Fruit fly (Drosophila melanogaster): ENCODE results near the gene vri.
A peak's percentile ranks its signal among the peaks of the same experiment; 100 is the strongest.

vri gene

DNA sequence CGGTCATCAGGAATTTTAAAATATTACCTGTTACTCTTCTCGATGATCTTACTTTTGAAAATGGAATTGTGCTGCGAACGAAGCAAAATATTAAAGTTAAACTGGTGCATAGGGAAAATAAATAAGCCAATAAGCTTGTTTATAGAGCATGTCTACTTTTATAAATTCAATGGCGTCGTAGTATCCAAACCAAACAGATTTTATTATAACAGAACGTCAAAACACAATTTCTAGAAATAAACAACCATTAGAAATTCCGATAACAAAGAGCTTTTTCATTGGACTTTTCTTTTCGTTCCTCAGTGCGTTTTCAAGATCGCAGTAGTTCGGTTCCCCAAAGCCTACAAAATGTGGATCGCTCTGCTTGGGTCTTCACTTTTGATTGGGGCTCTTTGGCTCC is 20.5 kb upstream of the vri start, which contains the start of gene Cyp4ac3:
TSS of gene Cyp4ac3 (plus strand) at position 301 of the 400 bp plus-strand sequence.
- TF ChIP-seq CG7368 (GFP tag; optimal IDR thresholded peaks at IDR 0.05) = no peak
- TF ChIP-seq CG32006 (GFP tag; optimal IDR thresholded peaks at IDR 0.05) = no peak
- TF ChIP-seq Gug (GFP tag; IDR thresholded peaks at IDR 0.05) = no peak
- no peak for TF ChIP-seq Eip93F (GFP tag; optimal IDR thresholded peaks at IDR 0.05)
- no peak for TF ChIP-seq CG11902 (GFP tag; optimal IDR thresholded peaks at IDR 0.05)

DNA sequence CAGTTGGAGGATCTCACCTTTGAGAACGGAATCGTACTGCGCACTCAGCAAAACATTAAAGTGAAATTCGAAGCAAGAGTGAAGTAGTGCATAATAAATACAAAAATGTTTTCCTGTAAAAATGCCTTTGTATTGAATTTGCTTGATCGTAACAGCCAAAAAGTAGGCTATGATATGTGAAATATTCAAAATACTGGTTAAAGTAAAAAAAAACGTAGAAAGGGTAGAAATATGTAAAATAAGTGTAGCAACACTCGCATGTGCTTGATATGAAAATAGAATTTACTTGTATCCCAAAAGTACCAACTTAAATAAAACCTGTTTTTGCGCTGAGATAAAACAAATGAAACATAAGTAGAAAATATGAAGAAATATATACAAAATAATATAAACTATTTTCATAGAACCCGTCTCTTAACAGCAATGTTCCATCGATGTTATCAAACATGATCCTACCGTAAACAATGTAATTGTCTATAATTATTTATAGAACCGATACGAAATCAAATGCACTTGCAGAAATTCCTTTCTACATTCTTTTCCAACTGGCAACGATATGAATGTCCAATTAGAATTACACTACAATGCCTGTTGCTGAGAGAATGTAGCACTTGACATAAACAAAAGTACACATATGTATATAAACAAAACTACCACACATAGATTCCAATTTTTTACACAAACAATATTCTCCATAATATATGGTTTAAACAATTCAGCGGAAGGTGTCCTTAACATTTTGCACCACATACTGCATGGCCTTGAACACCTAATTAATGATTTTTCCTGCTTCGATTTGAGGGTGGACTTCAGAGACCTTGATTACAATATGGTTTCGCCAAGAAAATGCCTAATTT is 18.3 kb upstream of the vri start:
- TF ChIP-seq net (GFP tag; optimal IDR thresholded peaks at IDR 0.05) (no peak), Ets96B (tag; optimal IDR thresholded peaks at IDR 0.05) (peak; percentile 9), CG15336 (GFP tag; IDR thresholded peaks at IDR 0.05) (peak; percentile 18; the same call in 1 of the 2 replicates), topi (GFP tag; optimal IDR thresholded peaks at IDR 0.05) (peak; percentile 4), Sox14 (GFP tag; optimal IDR thresholded peaks at IDR 0.05) (peak; percentile 19), CG7368 (GFP tag; optimal IDR thresholded peaks at IDR 0.05) (no peak), dsx (GFP tag; optimal IDR thresholded peaks at IDR 0.05; ENCODE audit: poor library complexity, severe bottlenecking) (peak; percentile 77), esn (GFP tag; optimal IDR thresholded peaks at IDR 0.05) (peak; percentile 10), cyc (GFP tag; optimal IDR thresholded peaks at IDR 0.05) (no peak), Hr4 (GFP tag; optimal IDR thresholded peaks at IDR 0.05) (peak; percentile 29), Eip78C (GFP tag) (peak; percentile 68), Met (GFP tag; optimal IDR thresholded peaks at IDR 0.05) (peak; percentile 6)

- TF ChIP-seq esn (GFP tag; optimal IDR thresholded peaks at IDR 0.05) = no peak
- peak; percentile 77 for TF ChIP-seq fkh (GFP tag; optimal IDR thresholded peaks at IDR 0.05)
- TF ChIP-seq Eip93F (GFP tag; optimal IDR thresholded peaks at IDR 0.05) = peak; percentile 28
These were observed 17.7 kb upstream of the vri start, which contains the start of gene tkv for dm6 chr2L:5271081-5271480. tkv (minus strand) TSS chr2L:5271384.

DNA sequence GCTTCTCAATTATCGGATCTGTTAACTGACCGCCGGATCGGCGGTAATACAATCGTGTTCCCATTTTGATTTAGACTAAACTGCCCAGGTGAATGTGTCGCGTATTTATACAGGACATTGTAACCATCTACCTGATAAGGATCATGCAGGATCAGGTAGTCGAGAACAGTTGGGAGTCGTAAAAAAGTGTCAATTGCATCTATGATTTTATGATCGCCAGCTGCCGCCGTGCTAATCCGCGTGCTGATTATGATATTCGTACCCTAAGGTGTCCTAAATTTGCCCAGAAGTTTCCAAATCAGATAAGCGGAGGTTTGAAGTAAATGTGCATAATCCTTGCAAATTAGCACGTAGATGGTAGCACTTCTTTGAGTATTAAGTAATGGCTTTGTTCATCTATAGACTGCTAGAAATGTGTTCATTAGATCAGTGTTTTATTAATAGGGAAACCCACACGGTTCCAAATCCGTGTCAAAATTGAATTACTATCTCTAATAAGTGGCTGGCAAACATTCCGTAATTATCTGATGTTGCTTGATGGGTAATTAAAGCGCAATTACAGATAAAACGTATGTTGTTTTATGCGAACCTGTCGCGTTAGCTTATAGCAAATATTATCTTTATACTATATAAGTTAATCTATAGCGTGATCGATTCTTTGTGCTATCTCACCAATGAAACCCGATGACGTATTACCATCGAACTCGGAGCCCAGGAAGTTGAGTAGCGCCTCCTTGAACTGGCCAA is 11.3 kb upstream of the vri start:
- no peak for TF ChIP-seq Lpt (GFP tag; optimal IDR thresholded peaks at IDR 0.05)

DNA sequence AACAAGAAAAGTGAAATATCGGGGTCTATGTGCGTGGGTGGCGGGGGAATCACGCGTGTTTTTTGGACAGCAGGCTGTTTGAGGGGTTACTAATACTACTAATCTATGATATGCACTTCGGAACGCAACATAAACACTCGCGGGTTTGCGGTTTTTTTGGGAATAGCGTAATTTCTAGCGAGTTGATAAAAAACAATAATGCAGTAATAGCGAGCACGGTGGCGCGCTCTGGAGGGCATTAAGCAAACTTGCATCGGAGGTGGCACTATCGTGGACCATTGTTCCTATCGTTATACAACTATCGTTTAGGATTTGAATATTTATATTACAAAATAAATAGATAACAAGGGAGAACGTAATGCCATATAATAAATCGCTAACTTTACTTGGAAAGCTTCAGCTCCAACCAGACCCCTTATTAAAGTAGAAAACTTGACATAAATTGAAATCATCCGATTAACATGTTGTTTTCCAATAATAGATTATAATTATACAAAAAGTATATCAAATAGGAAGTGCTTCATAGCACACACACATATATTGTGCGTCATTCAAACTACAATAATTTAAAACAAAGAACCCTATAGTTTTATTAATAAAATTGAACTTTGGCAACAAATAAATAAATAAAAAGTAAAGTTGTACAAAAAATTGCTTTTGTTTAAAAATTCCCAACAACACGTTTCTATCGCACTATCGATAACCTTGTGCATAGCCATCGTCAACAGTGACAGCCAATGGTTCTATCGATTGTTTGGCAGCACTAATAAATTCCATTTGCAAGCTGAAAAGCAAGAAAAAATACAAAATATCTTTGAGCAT is 10.2 kb upstream of the vri start, which contains the start of the genes Nin and Bub1:
TSS of gene Nin (minus strand) at position 240 of the 822 bp plus-strand sequence.
TSS of gene Bub1 (plus strand) at position 557 of the 822 bp plus-strand sequence.
- TF ChIP-seq vri (GFP tag; optimal IDR thresholded peaks at IDR 0.05) (peak; percentile 88), CG8119 (GFP tag; IDR thresholded peaks at IDR 0.05) (no peak), svp (GFP tag) (no peak), CG10669 (GFP tag; optimal IDR thresholded peaks at IDR 0.05) (no peak), CG9139 (GFP tag; optimal IDR thresholded peaks at IDR 0.05) (no peak), CG4318 (GFP tag; optimal IDR thresholded peaks at IDR 0.05) (no peak), Hr39 (GFP tag; optimal IDR thresholded peaks at IDR 0.05) (peak; percentile 30), achi (GFP tag; optimal IDR thresholded peaks at IDR 0.05) (peak; percentile 59), CG3032 (tag; optimal IDR thresholded peaks at IDR 0.05) (peak; percentile 31), CG6854 (GFP tag; optimal IDR thresholded peaks at IDR 0.05) (no peak), Lpt (GFP tag; optimal IDR thresholded peaks at IDR 0.05) (no peak), pdm3 (GFP tag; optimal IDR thresholded peaks at IDR 0.05) (no peak), CG6792 (GFP tag; optimal IDR thresholded peaks at IDR 0.05) (no peak), CG32006 (GFP tag; optimal IDR thresholded peaks at IDR 0.05) (no peak), dsx (GFP tag; optimal IDR thresholded peaks at IDR 0.05; ENCODE audit: poor library complexity, severe bottlenecking) (no peak), dac (GFP tag; optimal IDR thresholded peaks at IDR 0.05) (no peak), CG6808 (GFP tag; optimal IDR thresholded peaks at IDR 0.05) (no peak), CG34406 (GFP tag; optimal IDR thresholded peaks at IDR 0.05) (peak; percentile 17), net (GFP tag; optimal IDR thresholded peaks at IDR 0.05) (no peak), spab (GFP tag; optimal IDR thresholded peaks at IDR 0.05) (no peak), ss (GFP tag; optimal IDR thresholded peaks at IDR 0.05) (no peak), Ets21C (GFP tag; optimal IDR thresholded peaks at IDR 0.05) (no peak), Smox (GFP tag; optimal IDR thresholded peaks at IDR 0.05) (no peak), CG11294 (GFP tag; IDR thresholded peaks at IDR 0.05) (no peak), CG6163 (GFP tag; IDR thresholded peaks at IDR 0.05) (peak; percentile 60)
